Worm (Caenorhabditis elegans): Measurements from ENCODE around the gene math-19.

- TF ChIP-seq ztf-11 (tag; optimal IDR thresholded peaks at IDR 0.05), result no peak
- TF ChIP-seq snpc-4 (tag; optimal IDR thresholded peaks at IDR 0.05), result no peak
- TF ChIP-seq pha-4 (tag; optimal IDR thresholded peaks at IDR 0.05), result no peak
- TF ChIP-seq R02D3.7 (tag; optimal IDR thresholded peaks at IDR 0.05), result no peak
- no peak for TF ChIP-seq fos-1 (tag; optimal IDR thresholded peaks at IDR 0.05)
- no peak for TF ChIP-seq fkh-10 (GFP tag; optimal IDR thresholded peaks at IDR 0.05)
- no peak for TF ChIP-seq nhr-11 (tag; optimal IDR thresholded peaks at IDR 0.05)
- TF ChIP-seq elt-3 (tag; optimal IDR thresholded peaks at IDR 0.05), result no peak
- TF ChIP-seq ceh-9 (tag; optimal IDR thresholded peaks at IDR 0.05), result no peak
- TF ChIP-seq mdl-1 (tag; optimal IDR thresholded peaks at IDR 0.05), result no peak
- TF ChIP-seq aly-2 (tag; optimal IDR thresholded peaks at IDR 0.05), result no peak
Measured at ce11 chrII:2028712-2029111, 30.1 kb downstream of the math-19 start, which contains the start of gene bath-1.

All from whole organism, L3 larva.